Worm (Caenorhabditis elegans): ENCODE data around the gene M01H9.10.

Gene M01H9.10

DNA sequence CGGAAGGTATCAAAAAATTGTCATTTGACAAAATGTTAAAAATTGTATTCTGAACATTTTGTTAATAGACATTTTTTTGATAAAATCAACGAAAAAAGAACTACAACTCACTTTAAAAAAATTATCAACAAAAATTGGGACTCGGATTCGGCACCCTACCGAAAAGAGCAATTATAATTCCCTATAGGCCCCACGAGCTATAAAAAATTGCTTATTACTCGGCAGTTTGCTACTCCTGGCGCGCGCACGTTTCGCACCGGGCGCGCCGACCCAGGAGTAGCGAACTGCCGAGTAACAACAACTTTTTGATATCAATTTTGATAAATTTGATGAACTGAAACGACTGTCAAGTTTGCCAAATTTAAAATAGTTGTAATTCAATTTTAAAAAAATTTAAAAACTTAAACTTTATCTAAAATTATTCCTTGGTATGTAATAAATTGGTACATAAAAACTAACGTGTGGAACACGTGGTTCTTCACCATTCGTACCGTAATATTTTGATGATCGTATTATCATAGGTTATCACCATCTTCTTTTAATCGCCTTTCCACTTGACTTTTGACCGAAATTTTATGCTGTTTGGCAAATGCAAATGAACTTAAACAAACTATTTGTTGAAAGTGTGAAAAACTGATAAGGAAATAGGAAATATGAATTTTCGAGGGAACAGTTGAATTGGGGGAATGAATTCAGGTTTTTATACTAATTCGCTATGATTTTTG is 4.4 kb downstream of the M01H9.10 start (continued):
- TF ChIP-seq hrde-1 (tag; optimal IDR thresholded peaks at IDR 0.05; ENCODE audit: borderline replicate concordance) = no peak
- peak; percentile 28 for TF ChIP-seq atf-7 (tag; optimal IDR thresholded peaks at IDR 0.05)
- no peak for TF ChIP-seq B0261.1 (tag; optimal IDR thresholded peaks at IDR 0.05)
- no peak for TF ChIP-seq hmg-1.2 (GFP tag; IDR thresholded peaks at IDR 0.05)
- 0 out of 2 replicates have a peak, but pooled peaks have one; percentile 33 for TF ChIP-seq K11D2.4 (GFP tag; IDR thresholded peaks at IDR 0.05)
- peak; percentile 13; the same call in 1 of the 2 replicates for TF ChIP-seq ekl-4 (GFP tag; IDR thresholded peaks at IDR 0.05)
- no peak for TF ChIP-seq hlh-12 (tag; optimal IDR thresholded peaks at IDR 0.05)
- TF ChIP-seq snpc-1.1 (tag; optimal IDR thresholded peaks at IDR 0.05; ENCODE audit: insufficient read depth) = no peak
- no peak for TF ChIP-seq cebp-1 (GFP tag; IDR thresholded peaks at IDR 0.05)
- TF ChIP-seq cebp-1 (tag; optimal IDR thresholded peaks at IDR 0.05) = peak; percentile 6
- TF ChIP-seq lsy-27 (tag; optimal IDR thresholded peaks at IDR 0.05; ENCODE audit: borderline replicate concordance, insufficient read depth) = no peak
- 0 out of 2 replicates have a peak, but pooled peaks have one; percentile 54 for TF ChIP-seq lin-26 (GFP tag; IDR thresholded peaks at IDR 0.05)
- no peak for TF ChIP-seq zfh-2 (GFP tag; conservative IDR thresholded peaks at IDR 0.05)
- TF ChIP-seq let-607 (tag; optimal IDR thresholded peaks at IDR 0.05) = peak in 1 of 2 experiments; percentile 17
- TF ChIP-seq ztf-18 (tag; optimal IDR thresholded peaks at IDR 0.05) = no peak

DNA sequence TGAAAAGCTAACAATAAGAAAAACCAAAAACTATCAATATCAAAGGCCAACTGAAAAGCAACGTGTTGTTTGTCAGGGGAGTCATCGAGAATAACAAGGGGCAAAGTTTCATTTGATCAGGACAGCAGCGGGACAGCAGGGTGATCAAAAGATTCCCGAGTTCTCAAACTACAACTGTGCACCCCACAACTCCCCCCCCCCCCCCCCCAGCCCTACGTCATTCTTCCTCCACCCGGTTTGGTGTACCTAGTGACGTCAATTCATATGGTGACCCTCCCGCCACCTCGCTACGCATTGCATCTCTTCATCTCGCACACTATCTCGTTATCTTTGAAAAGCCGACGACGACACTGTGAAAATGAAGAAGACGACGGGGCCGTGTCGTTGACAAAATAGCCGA is 6.2 kb downstream of the M01H9.10 start:
- no peak for TF ChIP-seq nhr-179 (tag; optimal IDR thresholded peaks at IDR 0.05)
- TF ChIP-seq ztf-26 (tag; optimal IDR thresholded peaks at IDR 0.05) = peak; percentile 50
- TF ChIP-seq atf-7 (tag; optimal IDR thresholded peaks at IDR 0.05) = peak; percentile 60
- no peak for TF ChIP-seq snpc-4 (GFP tag; optimal IDR thresholded peaks at IDR 0.05)
- no peak for TF ChIP-seq snpc-4 (tag; optimal IDR thresholded peaks at IDR 0.05)
- TF ChIP-seq egrh-3 (GFP tag; IDR thresholded peaks at IDR 0.05) = peak; percentile 51; the same call in 1 of the 2 replicates
- peak; percentile 51; the same call in 1 of the 2 replicates for TF ChIP-seq dox-1 (GFP tag; IDR thresholded peaks at IDR 0.05)
- peak; percentile 64 for TF ChIP-seq B0336.3 (GFP tag; IDR thresholded peaks at IDR 0.05)
- no peak for TF ChIP-seq ceh-58 (GFP tag; IDR thresholded peaks at IDR 0.05)
- TF ChIP-seq ztf-25 (GFP tag; IDR thresholded peaks at IDR 0.05) = no peak
- 0 out of 2 replicates have a peak, but pooled peaks have one; percentile 26 for TF ChIP-seq mcd-1 (GFP tag; IDR thresholded peaks at IDR 0.05)
- TF ChIP-seq hlh-26 (GFP tag; conservative IDR thresholded peaks at IDR 0.05) = no peak
- peak; percentile 16 for TF ChIP-seq somi-1 (GFP tag; optimal IDR thresholded peaks at IDR 0.05)
- no peak for TF ChIP-seq F49E8.2 (tag; optimal IDR thresholded peaks at IDR 0.05; ENCODE audit: insufficient read depth)
- TF ChIP-seq sea-2 (GFP tag; IDR thresholded peaks at IDR 0.05) = no peak
- TF ChIP-seq hlh-12 (tag; optimal IDR thresholded peaks at IDR 0.05) = no peak
- no peak for TF ChIP-seq attf-5 (GFP tag; optimal IDR thresholded peaks at IDR 0.05)
- TF ChIP-seq chd-7 (tag; optimal IDR thresholded peaks at IDR 0.05) = peak; percentile 30
- peak; percentile 79 for TF ChIP-seq zfh-2 (GFP tag; conservative IDR thresholded peaks at IDR 0.05)
- no peak for TF ChIP-seq snpc-3.4 (tag; optimal IDR thresholded peaks at IDR 0.05)
- no peak for TF ChIP-seq Y53F4B.3 (GFP tag; IDR thresholded peaks at IDR 0.05)
- TF ChIP-seq ztf-28 (GFP tag; IDR thresholded peaks at IDR 0.05) = no peak
- TF ChIP-seq madf-6 (GFP tag; IDR thresholded peaks at IDR 0.05) = no peak
- TF ChIP-seq ceh-100 (GFP tag; IDR thresholded peaks at IDR 0.05) = no peak
- TF ChIP-seq attf-6 (GFP tag; IDR thresholded peaks at IDR 0.05) = no peak
- TF ChIP-seq zim-3 (tag; optimal IDR thresholded peaks at IDR 0.05) = no peak
- TF ChIP-seq ccch-3 (GFP tag; optimal IDR thresholded peaks at IDR 0.05) = no peak
- TF ChIP-seq nfyb-1 (GFP tag; IDR thresholded peaks at IDR 0.05) = peak; percentile 37; the same call in 1 of the 2 replicates
- no peak for TF ChIP-seq cebp-2 (GFP tag; IDR thresholded peaks at IDR 0.05)
- no peak for TF ChIP-seq attf-3 (GFP tag; conservative IDR thresholded peaks at IDR 0.05)
- TF ChIP-seq F52B5.7 (tag; optimal IDR thresholded peaks at IDR 0.05) = peak; percentile 56
- peak; percentile 6 for TF ChIP-seq K12H6.12 (tag; optimal IDR thresholded peaks at IDR 0.05)
- TF ChIP-seq lin-40 (tag; optimal IDR thresholded peaks at IDR 0.05) = no peak
- TF ChIP-seq ztf-18 (tag; optimal IDR thresholded peaks at IDR 0.05) = no peak
- no peak; the same call in 1 of the 2 replicates for TF ChIP-seq cebp-1 (GFP tag; IDR thresholded peaks at IDR 0.05)
- TF ChIP-seq cebp-1 (tag; optimal IDR thresholded peaks at IDR 0.05) = peak; percentile 66
